Worm (Caenorhabditis elegans) whole organism, early embryonic: Measurements from ENCODE around the gene C08B6.18.

Experiments used
- B0310.2 ChIP-seq: sonication (generic microtip); optimal IDR thresholded peaks from 2 replicates; lab custom pipeline; 2016; ENCODE audit warnings: mild to moderate bottlenecking, missing genetic modification characterization, missing compliant biosample characterization
- ama-1 ChIP-seq: fragments of 150-350 bp; optimal IDR thresholded peaks from 2 replicates; lab custom pipeline; 2014
- flt-1 ChIP-seq: fragments of 200-800 bp; sonication (Bioruptor generic); IDR thresholded peaks from 2 replicates; pipeline ENCODE4 v1.3.6; 2022; ENCODE audit warnings: missing genetic modification characterization, missing compliant biosample characterization
- hmbx-1 ChIP-seq: sonication (generic microtip); optimal IDR thresholded peaks from 2 replicates; lab custom pipeline; 2016; ENCODE audit warnings: mild to moderate bottlenecking, missing genetic modification characterization, missing compliant biosample characterization
- scrt-1 ChIP-seq: fragments of 200-800 bp; sonication (Bioruptor generic); IDR thresholded peaks from 2 replicates; pipeline ENCODE4 v1.3.6; 2022; ENCODE audit warnings: missing genetic modification characterization, missing compliant biosample characterization
- tbx-37 ChIP-seq: fragments of 200-800 bp; sonication (Bioruptor generic); conservative IDR thresholded peaks from 2 replicates; pipeline ENCODE4 v1.3.6; 2022; ENCODE audit warnings: missing genetic modification reagents, missing genetic modification characterization, missing compliant biosample characterization

DNA sequence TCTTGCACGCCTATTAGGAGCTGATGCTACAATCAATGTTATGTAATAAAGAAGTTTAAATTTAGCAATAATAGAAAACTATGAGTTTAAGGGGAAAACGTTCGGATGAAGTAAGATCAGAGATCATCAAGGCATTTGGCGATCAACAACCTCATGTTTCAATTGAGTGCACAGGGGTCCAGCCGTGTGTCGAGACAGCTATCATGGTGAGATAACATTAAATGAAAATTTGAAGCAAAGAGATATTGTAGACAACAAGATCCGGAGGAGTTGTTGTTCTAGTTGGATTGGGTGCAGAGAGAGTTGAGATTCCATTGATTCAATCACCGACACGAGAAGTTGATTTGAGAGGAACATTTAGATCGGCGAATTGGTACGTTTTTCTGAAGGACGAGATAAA is 47.8 kb downstream of the C08B6.18 start:
- TF ChIP-seq ama-1, result no peak
- TF ChIP-seq scrt-1, result no peak
- no peak for TF ChIP-seq flt-1
- TF ChIP-seq tbx-37 (GFP tag; lab: Robert Waterston, UW), result no peak
- TF ChIP-seq B0310.2 (tag; lab: Kevin White, UChicago), result no peak
- no peak for TF ChIP-seq hmbx-1 (tag; lab: Kevin White, UChicago)
